Fruit fly (Drosophila melanogaster) whole organism, embryonic: ENCODE measurements around the gene CG43121.

Source experiments
- Adf1 ChIP-seq: fragments of 200-800 bp; sonication (Bioruptor generic); IDR thresholded peaks from 2 replicates; pipeline ENCODE4 v1.3.6; 2022; ENCODE audit warnings: missing biosample characterization, missing genetic modification characterization
- Asciz ChIP-seq: fragments of 200-800 bp; sonication (Bioruptor generic); optimal IDR thresholded peaks from 2 replicates; lab custom pipeline; 2017; ENCODE audit warnings: missing biosample characterization, mild to moderate bottlenecking, missing genetic modification characterization, missing genetic modification reagents
- C15 ChIP-seq: fragments of 200-800 bp; sonication (Bioruptor generic); IDR thresholded peaks from 3 replicates; pipeline ENCODE4 v1.3.6; 2022; ENCODE audit warnings: missing biosample characterization, missing genetic modification characterization
- CG1024 ChIP-seq: fragments of 200-800 bp; sonication (Bioruptor generic); IDR thresholded peaks from 2 replicates; pipeline ENCODE4 v1.3.6; 2022; ENCODE audit warnings: missing biosample characterization, missing genetic modification characterization
- CG10267 ChIP-seq: fragments of 200-800 bp; sonication (Bioruptor generic); optimal IDR thresholded peaks from 2 replicates; lab custom pipeline; 2018; ENCODE audit warnings: missing biosample characterization, mild to moderate bottlenecking, missing genetic modification characterization, moderate library complexity
- CG11560 ChIP-seq: fragments of 200-800 bp; sonication (Bioruptor generic); IDR thresholded peaks from 3 replicates; pipeline ENCODE4 v1.3.6; 2022; ENCODE audit warnings: missing biosample characterization, missing genetic modification characterization
- CG12155 ChIP-seq: fragments of 200-800 bp; sonication (Bioruptor generic); optimal IDR thresholded peaks from 3 replicates; lab custom pipeline; 2016; ENCODE audit warnings: missing biosample characterization, missing genetic modification characterization
- CG14014 ChIP-seq: fragments of 200-800 bp; sonication (Bioruptor generic); IDR thresholded peaks from 2 replicates; pipeline ENCODE4 v1.3.6; 2022; ENCODE audit warnings: missing biosample characterization, missing genetic modification characterization
- CG14710 ChIP-seq: fragments of 200-800 bp; sonication (Bioruptor generic); optimal IDR thresholded peaks from 3 replicates; lab custom pipeline; 2019; ENCODE audit warnings: missing biosample characterization, mild to moderate bottlenecking, missing genetic modification characterization, moderate library complexity
- CG16815 ChIP-seq: fragments of 200-800 bp; sonication (Bioruptor generic); optimal IDR thresholded peaks from 3 replicates; lab custom pipeline; 2017; ENCODE audit warnings: missing biosample characterization, mild to moderate bottlenecking, missing genetic modification characterization
- CG1792 ChIP-seq: fragments of 200-800 bp; sonication (Bioruptor generic); optimal IDR thresholded peaks from 2 replicates; lab custom pipeline; 2016; ENCODE audit warnings: missing biosample characterization, missing genetic modification characterization
- CG18599 ChIP-seq: fragments of 200-800 bp; sonication (Bioruptor generic); optimal IDR thresholded peaks from 3 replicates; lab custom pipeline; 2017; ENCODE audit warnings: missing biosample characterization, missing genetic modification characterization, mild to moderate bottlenecking, moderate library complexity, missing genetic modification reagents
- CG30403 ChIP-seq: fragments of 200-800 bp; sonication (Bioruptor generic); optimal IDR thresholded peaks from 3 replicates; lab custom pipeline; 2016; ENCODE audit warnings: missing biosample characterization, missing genetic modification characterization
- CG3838 ChIP-seq: fragments of 200-800 bp; sonication (Bioruptor generic); optimal IDR thresholded peaks from 3 replicates; lab custom pipeline; 2016; ENCODE audit warnings: missing biosample characterization, missing genetic modification characterization
- CG42726 ChIP-seq: fragments of 200-800 bp; sonication (Bioruptor generic); IDR thresholded peaks from 2 replicates; pipeline ENCODE4 v1.3.6; 2022; ENCODE audit warnings: missing biosample characterization, missing genetic modification characterization; ENCODE audit not compliant: partially characterized antibody
- CG6654 ChIP-seq: fragments of 200-800 bp; sonication (Bioruptor generic); optimal IDR thresholded peaks from 2 replicates; lab custom pipeline; 2017; ENCODE audit warnings: missing biosample characterization, mild to moderate bottlenecking, missing genetic modification characterization
- CG6683 ChIP-seq: fragments of 200-800 bp; sonication (Bioruptor generic); optimal IDR thresholded peaks from 2 replicates; lab custom pipeline; 2017; ENCODE audit warnings: missing biosample characterization, mild to moderate bottlenecking, missing genetic modification characterization, missing genetic modification reagents
- CG7556 ChIP-seq: fragments of 200-800 bp; sonication (Bioruptor generic); optimal IDR thresholded peaks from 2 replicates; lab custom pipeline; 2017; ENCODE audit warnings: missing biosample characterization, mild to moderate bottlenecking, missing genetic modification characterization
- CG7745 ChIP-seq: fragments of 200-800 bp; sonication (Bioruptor generic); optimal IDR thresholded peaks from 2 replicates; lab custom pipeline; 2018; ENCODE audit warnings: missing biosample characterization, mild to moderate bottlenecking, missing genetic modification characterization, moderate library complexity
- CG8089 ChIP-seq: fragments of 200-800 bp; sonication (Bioruptor generic); optimal IDR thresholded peaks from 3 replicates; lab custom pipeline; 2016; ENCODE audit warnings: missing biosample characterization, missing genetic modification characterization
- CG8765 ChIP-seq: fragments of 200-800 bp; sonication (Bioruptor generic); IDR thresholded peaks from 2 replicates; pipeline ENCODE4 v1.3.6; 2022; ENCODE audit warnings: missing biosample characterization, missing genetic modification characterization
- CG8924 ChIP-seq: fragments of 200-800 bp; optimal IDR thresholded peaks from 3 replicates; lab custom pipeline; 2019; ENCODE audit warnings: missing biosample characterization, mild to moderate bottlenecking, missing genetic modification characterization, moderate library complexity
- CG9437 ChIP-seq: fragments of 200-800 bp; sonication (Bioruptor generic); optimal IDR thresholded peaks from 2 replicates; lab custom pipeline; 2018; ENCODE audit warnings: missing biosample characterization, mild to moderate bottlenecking, missing genetic modification characterization
- CoRest ChIP-seq: fragments of 200-800 bp; sonication (Bioruptor generic); optimal IDR thresholded peaks from 3 replicates; lab custom pipeline; 2018; ENCODE audit warnings: missing biosample characterization, mild to moderate bottlenecking, missing genetic modification characterization, moderate library complexity
- D19B ChIP-seq: fragments of 200-800 bp; sonication (Bioruptor generic); optimal IDR thresholded peaks from 2 replicates; lab custom pipeline; 2017; ENCODE audit warnings: missing biosample characterization, mild to moderate bottlenecking, missing genetic modification characterization
- Deaf1 ChIP-seq: fragments of 200-800 bp; optimal IDR thresholded peaks from 3 replicates; lab custom pipeline; 2019; ENCODE audit warnings: missing biosample characterization, mild to moderate bottlenecking, missing genetic modification characterization, moderate library complexity
- Dek ChIP-seq: fragments of 200-800 bp; sonication (Bioruptor generic); optimal IDR thresholded peaks from 3 replicates; lab custom pipeline; 2019; ENCODE audit warnings: missing biosample characterization, mild to moderate bottlenecking, missing genetic modification characterization, moderate library complexity
- Doc3 ChIP-seq: fragments of 200-800 bp; sonication (Bioruptor generic); IDR thresholded peaks from 3 replicates; pipeline ENCODE4 v1.3.6; 2022; ENCODE audit warnings: missing biosample characterization, missing genetic modification characterization; ENCODE audit not compliant: partially characterized antibody
- ERR ChIP-seq: fragments of 200-800 bp; sonication (Bioruptor generic); optimal IDR thresholded peaks from 2 replicates; lab custom pipeline; 2016; ENCODE audit warnings: missing biosample characterization, missing genetic modification characterization
- Gsc ChIP-seq: fragments of 200-800 bp; sonication (Bioruptor generic); IDR thresholded peaks from 2 replicates; pipeline ENCODE4 v1.3.6; 2022; ENCODE audit warnings: missing biosample characterization, missing genetic modification characterization
- HLHmδ ChIP-seq: fragments of 200-800 bp; sonication (Bioruptor generic); optimal IDR thresholded peaks from 2 replicates; lab custom pipeline; 2018; ENCODE audit warnings: missing biosample characterization, mild to moderate bottlenecking, missing genetic modification characterization, moderate library complexity
- Mad ChIP-seq: fragments of 200-800 bp; sonication (Bioruptor generic); optimal IDR thresholded peaks from 2 replicates; lab custom pipeline; 2016; ENCODE audit warnings: missing biosample characterization, missing genetic modification characterization
- Pdp1 ChIP-seq, 2 experiments: fragments of 200-800 bp; sonication (Bioruptor generic); optimal IDR thresholded peaks; 3 replicates each; lab custom pipeline; 2016; ENCODE audit warnings: missing biosample characterization in 2 of 2, missing genetic modification characterization in 2 of 2, mild to moderate bottlenecking in 1 of 2, moderate library complexity in 1 of 2
- Sry-δ ChIP-seq: fragments of 200-800 bp; sonication (Bioruptor generic); optimal IDR thresholded peaks from 2 replicates; lab custom pipeline; 2016; ENCODE audit warnings: missing biosample characterization, missing genetic modification characterization
- Stat92E ChIP-seq, 3 experiments: fragments of >200 bp in 2 of 3; fragments of 200-800 bp in 1 of 3; sonication (Bioruptor generic) in 1 of 3; optimal IDR thresholded peaks; 2 replicates each; lab custom pipeline; 2017 to 2019; ENCODE audit warnings: missing biosample characterization in 3 of 3, missing genetic modification characterization in 3 of 3, mild to moderate bottlenecking in 1 of 3, moderate library complexity in 1 of 3
- ash1 ChIP-seq: fragments of 200-800 bp; sonication (Bioruptor generic); optimal IDR thresholded peaks from 2 replicates; lab custom pipeline; 2018; ENCODE audit warnings: missing biosample characterization, mild to moderate bottlenecking, missing genetic modification characterization
- corto ChIP-seq: fragments of 200-800 bp; sonication (Bioruptor generic); optimal IDR thresholded peaks from 2 replicates; lab custom pipeline; 2016; ENCODE audit warnings: missing biosample characterization, mild to moderate bottlenecking, missing genetic modification characterization, moderate library complexity
- cwo ChIP-seq: fragments of 200-800 bp; sonication (Bioruptor generic); optimal IDR thresholded peaks from 3 replicates; lab custom pipeline; 2017; ENCODE audit warnings: missing biosample characterization, missing genetic modification characterization, mild to moderate bottlenecking, moderate library complexity, missing genetic modification reagents
- dysf ChIP-seq: fragments of 200-800 bp; sonication (Bioruptor generic); IDR thresholded peaks from 3 replicates; pipeline ENCODE4 v1.3.6; 2022; ENCODE audit warnings: missing biosample characterization, missing genetic modification characterization
- grn ChIP-seq: fragments of 200-800 bp; sonication (Bioruptor generic); optimal IDR thresholded peaks from 3 replicates; lab custom pipeline; 2017; ENCODE audit warnings: missing biosample characterization, missing genetic modification characterization
- her ChIP-seq: fragments of 200-800 bp; sonication (Bioruptor generic); optimal IDR thresholded peaks from 2 replicates; lab custom pipeline; 2016; ENCODE audit warnings: missing biosample characterization, missing genetic modification characterization
- inv ChIP-seq: fragments of 200-800 bp; sonication (Bioruptor generic); IDR thresholded peaks from 2 replicates; pipeline ENCODE4 v1.3.6; 2022; ENCODE audit warnings: missing biosample characterization, missing genetic modification characterization; ENCODE audit not compliant: partially characterized antibody
- klu ChIP-seq: fragments of 200-800 bp; sonication (Bioruptor generic); IDR thresholded peaks from 2 replicates; pipeline ENCODE4 v1.3.6; 2022; ENCODE audit warnings: missing biosample characterization, missing genetic modification characterization
- lmd ChIP-seq: fragments of 200-800 bp; sonication (Bioruptor generic); IDR thresholded peaks from 2 replicates; pipeline ENCODE4 v1.3.6; 2022; ENCODE audit warnings: missing biosample characterization, missing genetic modification characterization
- nau ChIP-seq: fragments of 200-800 bp; sonication (Bioruptor generic); optimal IDR thresholded peaks from 3 replicates; lab custom pipeline; 2017; ENCODE audit warnings: missing biosample characterization, mild to moderate bottlenecking, missing genetic modification characterization, missing genetic modification reagents
- nerfin-1 ChIP-seq: fragments of 200-800 bp; sonication (Bioruptor generic); optimal IDR thresholded peaks from 3 replicates; lab custom pipeline; 2019; ENCODE audit warnings: missing biosample characterization, mild to moderate bottlenecking, missing genetic modification characterization, moderate library complexity
- nom ChIP-seq: fragments of 200-800 bp; sonication (Bioruptor generic); optimal IDR thresholded peaks from 2 replicates; lab custom pipeline; 2017; ENCODE audit warnings: missing biosample characterization, missing genetic modification characterization, mild to moderate bottlenecking, moderate library complexity, missing genetic modification reagents
- pnt ChIP-seq: fragments of 200-800 bp; sonication (Bioruptor generic); optimal IDR thresholded peaks from 3 replicates; lab custom pipeline; 2016; ENCODE audit warnings: missing biosample characterization, missing genetic modification characterization
- tap ChIP-seq: fragments of 200-800 bp; optimal IDR thresholded peaks from 3 replicates; lab custom pipeline; 2019; ENCODE audit warnings: missing biosample characterization, mild to moderate bottlenecking, missing genetic modification characterization, moderate library complexity

The CG43121 gene

DNA sequence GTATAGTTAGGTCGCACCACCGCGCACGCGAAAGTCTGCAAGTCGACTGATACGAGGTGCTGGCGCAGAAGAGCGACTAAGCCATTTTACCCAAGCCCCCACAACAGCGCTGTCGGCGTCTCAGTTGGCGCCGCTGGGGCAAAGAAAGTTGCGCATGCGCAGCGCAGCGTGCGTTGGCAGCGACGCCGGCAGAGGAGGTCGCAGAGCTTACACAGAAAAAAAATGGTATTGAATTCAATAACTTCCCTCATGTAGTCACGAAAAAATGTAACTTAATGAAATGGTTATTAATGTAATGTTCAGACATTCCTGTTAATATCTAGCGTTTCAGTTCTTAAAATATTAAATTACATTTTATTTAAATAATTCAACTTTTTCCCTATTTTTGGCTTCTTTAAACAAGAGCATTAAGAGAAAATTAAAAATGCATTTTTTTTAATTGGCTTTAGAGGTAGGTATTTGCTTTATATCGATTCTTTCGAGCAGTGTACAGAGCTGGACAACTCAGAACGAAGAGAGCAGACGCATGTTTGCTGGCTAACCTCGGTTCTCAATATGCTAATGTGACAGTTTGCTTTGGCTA is 6.0 kb upstream of the CG43121 start, which contains the start of gene CG4914 (continued):
- TF ChIP-seq CG14014 (GFP tag; lab: Robert Waterston, UW) (peak; percentile 61), lmd (peak; percentile 73), D19B (GFP tag; lab: Kevin White, UChicago) (no peak), CG11560 (tag; lab: Robert Waterston, UW) (peak; percentile 46; the same call in 1 of the 3 replicates), Doc3 (no peak), inv (GFP tag; lab: Robert Waterston, UW) (no peak), grn (GFP tag; lab: Kevin White, UChicago) (no peak), CoRest (tag; lab: Kevin White, UChicago) (peak; percentile 88), HLHmδ (GFP tag; lab: Kevin White, UChicago) (no peak), klu (GFP tag; lab: Robert Waterston, UW) (0 out of 2 replicates have a peak, but pooled peaks have one; percentile 52), her (GFP tag; lab: Kevin White, UChicago) (no peak), CG1024 (GFP tag; lab: Robert Waterston, UW) (no peak), Asciz (peak; percentile 61), Mad (GFP tag; lab: Kevin White, UChicago) (peak; percentile 17), tap (tag; lab: Kevin White, UChicago) (peak; percentile 47), pnt (GFP tag; lab: Kevin White, UChicago) (no peak), Stat92E (GFP tag; optimal IDR thresholded peaks at IDR 0.05; lab: Kevin White, UChicago) (peak in 1 of 3 experiments; percentile 61), CG6683 (GFP tag; lab: Kevin White, UChicago) (peak; percentile 34), CG12155 (peak; percentile 67), CG8089 (GFP tag; lab: Kevin White, UChicago) (peak; percentile 12), Adf1 (GFP tag; lab: Robert Waterston, UW) (peak; percentile 77), ERR (GFP tag; lab: Kevin White, UChicago) (no peak), ash1 (GFP tag; lab: Kevin White, UChicago) (no peak), nom (no peak), Pdp1 (GFP tag; optimal IDR thresholded peaks at IDR 0.05; lab: Kevin White, UChicago) (peak in 1 of 2 experiments; percentile 30), CG10267 (tag; lab: Kevin White, UChicago) (peak; percentile 81), Dek (tag; lab: Kevin White, UChicago) (peak; percentile 10), Gsc (GFP tag; lab: Robert Waterston, UW) (no peak), nau (GFP tag; lab: Kevin White, UChicago) (peak; percentile 49), CG8765 (GFP tag; lab: Robert Waterston, UW) (peak; percentile 26; the same call in 1 of the 2 replicates), CG16815 (GFP tag; lab: Kevin White, UChicago) (peak; percentile 85), CG3838 (no peak), CG14710 (tag; lab: Kevin White, UChicago) (peak; percentile 87), C15 (no peak), CG1792 (no peak), CG6654 (peak; percentile 54), corto (GFP tag; lab: Kevin White, UChicago) (no peak), CG18599 (GFP tag; lab: Kevin White, UChicago) (peak; percentile 54), dysf (GFP tag; lab: Robert Waterston, UW) (peak; percentile 66), nerfin-1 (peak; percentile 76), Sry-δ (GFP tag; lab: Kevin White, UChicago) (no peak), CG7556 (GFP tag; lab: Kevin White, UChicago) (peak; percentile 88), Deaf1 (tag; lab: Kevin White, UChicago) (peak; percentile 55), CG7745 (tag; lab: Kevin White, UChicago) (no peak), cwo (GFP tag; lab: Kevin White, UChicago) (peak; percentile 43), CG42726 (GFP tag; lab: Robert Waterston, UW) (no peak), CG8924 (tag; lab: Kevin White, UChicago) (peak; percentile 80), CG9437 (peak; percentile 78), CG30403 (GFP tag; lab: Kevin White, UChicago) (peak; percentile 87)
